Fruit fly (Drosophila melanogaster) whole organism, embryonic: ENCODE data around the gene Rpp14b.

Source experiments
- CG10366 ChIP-seq: fragments of 200-800 bp; sonication (Bioruptor generic); IDR thresholded peaks from 2 replicates; pipeline ENCODE4 v1.3.6; 2022; ENCODE audit warnings: missing biosample characterization, missing genetic modification characterization
- CG2678 ChIP-seq: fragments of 200-800 bp; sonication (Bioruptor generic); optimal IDR thresholded peaks from 3 replicates; lab custom pipeline; 2019; ENCODE audit warnings: missing biosample characterization, mild to moderate bottlenecking, missing genetic modification characterization, moderate library complexity
- CG31224 ChIP-seq: fragments of 200-800 bp; sonication (Bioruptor generic); IDR thresholded peaks from 2 replicates; pipeline ENCODE4 v1.3.6; 2022; ENCODE audit warnings: missing biosample characterization, missing genetic modification characterization
- CG8290 ChIP-seq, 3 experiments: fragments of 200-800 bp; sonication (Bioruptor generic); optimal IDR thresholded peaks; 2 replicates each; lab custom pipeline; 2016 to 2019; ENCODE audit warnings: missing biosample characterization in 3 of 3, missing genetic modification characterization in 3 of 3, mild to moderate bottlenecking in 2 of 3, moderate library complexity in 1 of 3
- D ChIP-seq, 2 experiments: fragments of 200-800 bp in 1 of 2; fragments of >200 bp in 1 of 2; sonication (Bioruptor generic) in 1 of 2; optimal IDR thresholded peaks; 2 replicates in 1 of 2; 3 replicates in 1 of 2; lab custom pipeline; 2017; ENCODE audit warnings: mild to moderate bottlenecking in 1 of 2, missing biosample characterization in 1 of 2, missing genetic modification characterization in 1 of 2, missing genetic modification reagents in 1 of 2
- Dll ChIP-seq: fragments of 200-800 bp; sonication (Bioruptor generic); IDR thresholded peaks from 4 replicates; pipeline ENCODE4 v1.3.6; 2022; ENCODE audit warnings: missing biosample characterization, missing genetic modification characterization; ENCODE audit not compliant: partially characterized antibody
- Kr ChIP-seq: fragments of 200-800 bp; sonication (Bioruptor generic); optimal IDR thresholded peaks from 2 replicates; lab custom pipeline; 2017; ENCODE audit warnings: missing biosample characterization, mild to moderate bottlenecking, missing genetic modification characterization
- Mrtf ChIP-seq: fragments of 200-800 bp; sonication (Bioruptor generic); IDR thresholded peaks from 3 replicates; pipeline ENCODE4 v1.3.6; 2022; ENCODE audit warnings: missing biosample characterization, missing genetic modification characterization

DNA sequence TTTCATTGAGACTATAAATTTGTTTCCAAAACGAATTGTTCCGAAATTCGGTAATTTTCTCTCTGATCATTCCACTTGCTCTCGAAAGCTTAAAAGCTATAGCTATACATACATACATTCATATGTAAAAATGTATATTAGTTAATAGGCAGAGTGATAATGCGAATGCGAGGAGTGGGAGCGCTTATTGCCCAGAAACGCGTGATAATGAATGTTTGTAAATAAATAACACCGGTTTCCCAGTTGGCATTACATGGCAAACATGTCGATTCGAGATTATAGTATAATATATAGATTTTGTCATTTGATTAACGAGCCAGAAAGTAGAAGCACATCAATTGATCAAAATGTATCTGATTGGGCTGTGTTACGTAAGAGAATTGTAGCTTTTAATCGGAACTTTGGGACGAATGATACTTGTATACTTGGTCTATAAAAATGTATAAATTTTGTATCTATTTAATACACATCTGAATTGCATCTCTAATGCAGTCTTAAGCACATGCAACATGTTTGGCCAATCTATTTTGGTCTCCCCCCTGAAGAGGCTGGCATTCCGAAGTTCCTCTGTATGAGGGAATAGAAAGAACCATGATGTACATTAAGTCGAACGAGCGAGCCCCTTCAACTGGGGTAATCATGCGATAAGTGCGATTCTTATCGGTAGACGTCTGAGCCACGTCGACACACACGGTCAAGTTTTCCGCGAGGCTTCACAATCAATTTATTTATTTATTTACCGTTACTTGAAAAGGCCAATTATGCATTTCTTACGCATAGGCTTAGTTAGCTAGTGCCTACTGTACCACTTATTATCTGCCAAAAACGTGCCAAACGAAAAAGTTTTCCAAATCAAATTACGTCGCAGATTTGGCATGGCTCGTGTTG lies 42.9 kb upstream of the Rpp14b start:
- no peak for TF ChIP-seq Kr (GFP tag; lab: Kevin White, UChicago)
- TF ChIP-seq CG8290 (GFP tag; optimal IDR thresholded peaks at IDR 0.05; lab: Kevin White, UChicago): no peak
- TF ChIP-seq CG8290 (tag; optimal IDR thresholded peaks at IDR 0.05; lab: Kevin White, UChicago): peak in 1 of 2 experiments; percentile 44
- peak; percentile 49 for TF ChIP-seq CG2678 (tag; lab: Kevin White, UChicago)
- no peak for TF ChIP-seq D (optimal IDR thresholded peaks at IDR 0.05; lab: Kevin White, UChicago)
- no peak for TF ChIP-seq D (GFP tag; optimal IDR thresholded peaks at IDR 0.05; lab: Kevin White, UChicago)
- TF ChIP-seq CG10366: no peak
- no peak for TF ChIP-seq Mrtf
- no peak for TF ChIP-seq Dll (GFP tag; lab: Robert Waterston, UW)
- TF ChIP-seq CG31224: peak; percentile 43
